Fruit fly (Drosophila melanogaster) whole organism, prepupa: ENCODE data around the gene pico.

Source experiments
- Blimp-1 ChIP-seq: fragments of 200-800 bp; sonication (Bioruptor generic); optimal IDR thresholded peaks from 3 replicates; lab custom pipeline; 2017; ENCODE audit warnings: missing biosample characterization, missing genetic modification characterization, mild to moderate bottlenecking, moderate library complexity, missing genetic modification reagents
- CG10631 ChIP-seq: fragments of 200-800 bp; sonication (Bioruptor generic); optimal IDR thresholded peaks from 2 replicates; lab custom pipeline; 2016; ENCODE audit warnings: missing biosample characterization, missing genetic modification characterization
- CG10669 ChIP-seq: fragments of 200-800 bp; sonication (Bioruptor generic); optimal IDR thresholded peaks from 3 replicates; lab custom pipeline; 2018; ENCODE audit warnings: missing biosample characterization, mild to moderate bottlenecking, missing genetic modification characterization, moderate library complexity
- CG11294 ChIP-seq: fragments of 200-800 bp; sonication (Bioruptor generic); IDR thresholded peaks from 2 replicates; pipeline ENCODE4 v1.3.6; 2022; ENCODE audit warnings: missing biosample characterization, missing genetic modification characterization
- CG11902 ChIP-seq: fragments of 200-800 bp; sonication (Bioruptor generic); optimal IDR thresholded peaks from 3 replicates; lab custom pipeline; 2016; ENCODE audit warnings: missing biosample characterization, missing genetic modification characterization
- CG15336 ChIP-seq: fragments of 200-800 bp; sonication (Bioruptor generic); IDR thresholded peaks from 2 replicates; pipeline ENCODE4 v1.3.6; 2022; ENCODE audit warnings: missing biosample characterization, missing genetic modification characterization
- CG1621 ChIP-seq: fragments of 200-800 bp; sonication (Bioruptor generic); optimal IDR thresholded peaks from 3 replicates; lab custom pipeline; 2018; ENCODE audit warnings: missing biosample characterization, mild to moderate bottlenecking, missing genetic modification characterization
- CG16779 ChIP-seq: fragments of 200-800 bp; sonication (Bioruptor generic); optimal IDR thresholded peaks from 3 replicates; lab custom pipeline; 2017; ENCODE audit warnings: missing biosample characterization, mild to moderate bottlenecking, missing genetic modification characterization
- CG31627 ChIP-seq: fragments of 200-800 bp; sonication (Bioruptor generic); optimal IDR thresholded peaks from 3 replicates; lab custom pipeline; 2016; ENCODE audit warnings: missing biosample characterization, missing genetic modification characterization
- CG32006 ChIP-seq: fragments of 200-800 bp; sonication (Bioruptor generic); optimal IDR thresholded peaks from 3 replicates; lab custom pipeline; 2017; ENCODE audit warnings: missing biosample characterization, mild to moderate bottlenecking, missing genetic modification characterization
- CG34406 ChIP-seq: fragments of 200-800 bp; sonication (Bioruptor generic); optimal IDR thresholded peaks from 3 replicates; lab custom pipeline; 2016; ENCODE audit warnings: missing biosample characterization, missing genetic modification characterization
- CG3919 ChIP-seq: fragments of 200-800 bp; sonication (Bioruptor generic); optimal IDR thresholded peaks from 3 replicates; lab custom pipeline; 2016; ENCODE audit warnings: missing biosample characterization, missing genetic modification characterization
- CG4318 ChIP-seq: fragments of 200-800 bp; sonication (Bioruptor generic); optimal IDR thresholded peaks from 3 replicates; lab custom pipeline; 2017; ENCODE audit warnings: missing biosample characterization, mild to moderate bottlenecking, missing genetic modification characterization
- CG6163 ChIP-seq: fragments of 200-800 bp; sonication (Bioruptor generic); IDR thresholded peaks from 3 replicates; pipeline ENCODE4 v1.3.6; 2022; ENCODE audit warnings: missing biosample characterization, missing genetic modification characterization
- CG6276 ChIP-seq: fragments of 200-800 bp; sonication (Bioruptor generic); optimal IDR thresholded peaks from 2 replicates; lab custom pipeline; 2017; ENCODE audit warnings: missing biosample characterization, mild to moderate bottlenecking, missing genetic modification characterization
- CG6792 ChIP-seq: fragments of 200-800 bp; sonication (Bioruptor generic); optimal IDR thresholded peaks from 3 replicates; lab custom pipeline; 2016; ENCODE audit warnings: missing biosample characterization, missing genetic modification characterization
- CG6808 ChIP-seq: fragments of 200-800 bp; sonication (Bioruptor generic); optimal IDR thresholded peaks from 3 replicates; lab custom pipeline; 2017; ENCODE audit warnings: missing biosample characterization, missing genetic modification characterization, mild to moderate bottlenecking, moderate library complexity, missing genetic modification reagents
- CG6854 ChIP-seq: fragments of 200-800 bp; sonication (Bioruptor generic); optimal IDR thresholded peaks from 2 replicates; lab custom pipeline; 2017; ENCODE audit warnings: missing biosample characterization, mild to moderate bottlenecking, missing genetic modification characterization
- CG7368 ChIP-seq: fragments of 200-800 bp; sonication (Bioruptor generic); optimal IDR thresholded peaks from 3 replicates; lab custom pipeline; 2016; ENCODE audit warnings: missing biosample characterization, missing genetic modification characterization
- CG8119 ChIP-seq: fragments of 200-800 bp; sonication (Bioruptor generic); IDR thresholded peaks from 3 replicates; pipeline ENCODE4 v1.3.6; 2022; ENCODE audit warnings: missing biosample characterization, missing genetic modification characterization
- CG9139 ChIP-seq: fragments of 200-800 bp; sonication (Bioruptor generic); optimal IDR thresholded peaks from 3 replicates; lab custom pipeline; 2017; ENCODE audit warnings: missing biosample characterization, mild to moderate bottlenecking, missing genetic modification characterization
- Eip75B ChIP-seq: fragments of 200-800 bp; sonication (Bioruptor generic); optimal IDR thresholded peaks from 3 replicates; lab custom pipeline; 2016; ENCODE audit warnings: missing biosample characterization, missing genetic modification characterization
- Eip78C ChIP-seq: fragments of 200-800 bp; sonication (Bioruptor generic); peaks from one replicate; lab custom pipeline; 2016; ENCODE audit warnings: missing biosample characterization, missing genetic modification characterization
- Gug ChIP-seq: fragments of 200-800 bp; sonication (Bioruptor generic); IDR thresholded peaks from 2 replicates; pipeline ENCODE4 v1.3.6; 2022; ENCODE audit warnings: missing biosample characterization, missing genetic modification characterization
- Hr39 ChIP-seq: fragments of 200-800 bp; sonication (Bioruptor generic); optimal IDR thresholded peaks from 2 replicates; lab custom pipeline; 2016; ENCODE audit warnings: missing biosample characterization, missing genetic modification characterization
- OdsH ChIP-seq: fragments of 200-800 bp; sonication (Bioruptor generic); optimal IDR thresholded peaks from 3 replicates; lab custom pipeline; 2016; ENCODE audit warnings: missing biosample characterization, missing genetic modification characterization
- Smox ChIP-seq: fragments of 200-800 bp; sonication (Bioruptor generic); optimal IDR thresholded peaks from 3 replicates; lab custom pipeline; 2016; ENCODE audit warnings: missing biosample characterization, missing genetic modification characterization
- Sox15 ChIP-seq: fragments of 200-800 bp; sonication (Bioruptor generic); optimal IDR thresholded peaks from 3 replicates; lab custom pipeline; 2016; ENCODE audit warnings: missing biosample characterization, missing genetic modification characterization
- achi ChIP-seq: fragments of 200-800 bp; sonication (Bioruptor generic); optimal IDR thresholded peaks from 3 replicates; lab custom pipeline; 2016; ENCODE audit warnings: missing biosample characterization, missing genetic modification characterization
- acj6 ChIP-seq: fragments of 200-800 bp; sonication (Bioruptor generic); optimal IDR thresholded peaks from 3 replicates; lab custom pipeline; 2016; ENCODE audit warnings: missing biosample characterization, missing genetic modification characterization
- cyc ChIP-seq: fragments of 200-800 bp; sonication (Bioruptor generic); optimal IDR thresholded peaks from 3 replicates; lab custom pipeline; 2016; ENCODE audit warnings: missing biosample characterization, missing genetic modification characterization
- dac ChIP-seq: fragments of 200-800 bp; sonication (Bioruptor generic); optimal IDR thresholded peaks from 2 replicates; lab custom pipeline; 2017; ENCODE audit warnings: missing biosample characterization, mild to moderate bottlenecking, missing genetic modification characterization
- dsx ChIP-seq: fragments of 200-800 bp; optimal IDR thresholded peaks from 3 replicates; lab custom pipeline; 2019; ENCODE audit warnings: missing biosample characterization, mild to moderate bottlenecking, missing genetic modification characterization, moderate library complexity; ENCODE audit not compliant: poor library complexity, severe bottlenecking
- eg ChIP-seq: fragments of 200-800 bp; sonication (Bioruptor generic); IDR thresholded peaks from 3 replicates; pipeline ENCODE4 v1.3.6; 2022; ENCODE audit warnings: missing biosample characterization, missing genetic modification characterization
- esn ChIP-seq: fragments of 200-800 bp; sonication (Bioruptor generic); optimal IDR thresholded peaks from 2 replicates; lab custom pipeline; 2016; ENCODE audit warnings: missing biosample characterization, mild to moderate bottlenecking, missing genetic modification characterization, moderate library complexity
- fd59A ChIP-seq: fragments of 200-800 bp; sonication (Bioruptor generic); optimal IDR thresholded peaks from 2 replicates; lab custom pipeline; 2017; ENCODE audit warnings: missing biosample characterization, mild to moderate bottlenecking, missing genetic modification characterization, missing genetic modification reagents
- fd85E ChIP-seq: fragments of 200-800 bp; sonication (Bioruptor generic); optimal IDR thresholded peaks from 3 replicates; lab custom pipeline; 2016; ENCODE audit warnings: missing biosample characterization, missing genetic modification characterization
- fkh ChIP-seq: fragments of 200-800 bp; sonication (Bioruptor generic); optimal IDR thresholded peaks from 3 replicates; lab custom pipeline; 2017; ENCODE audit warnings: missing biosample characterization, mild to moderate bottlenecking, missing genetic modification characterization, moderate library complexity
- net ChIP-seq: fragments of 200-800 bp; sonication (Bioruptor generic); optimal IDR thresholded peaks from 3 replicates; lab custom pipeline; 2016; ENCODE audit warnings: missing biosample characterization, missing genetic modification characterization
- pdm3 ChIP-seq: fragments of 200-800 bp; sonication (Bioruptor generic); optimal IDR thresholded peaks from 3 replicates; lab custom pipeline; 2016; ENCODE audit warnings: missing biosample characterization, missing genetic modification characterization
- salr ChIP-seq, 2 experiments: fragments of 200-800 bp; sonication (Bioruptor generic); optimal IDR thresholded peaks; 3 replicates each; lab custom pipeline; 2016 to 2018; ENCODE audit warnings: missing biosample characterization in 2 of 2, missing genetic modification characterization in 2 of 2, mild to moderate bottlenecking in 1 of 2
- ss ChIP-seq, 2 experiments: fragments of 200-800 bp; sonication (Bioruptor generic); optimal IDR thresholded peaks; 2 replicates in 1 of 2; 3 replicates in 1 of 2; lab custom pipeline; 2017 to 2018; ENCODE audit warnings: mild to moderate bottlenecking in 2 of 2, missing biosample characterization in 2 of 2, missing genetic modification characterization in 2 of 2, moderate library complexity in 1 of 2
- svp ChIP-seq: fragments of 200-800 bp; sonication (Bioruptor generic); peaks from one replicate; lab custom pipeline; 2016; ENCODE audit warnings: missing biosample characterization, missing genetic modification characterization
- topi ChIP-seq: fragments of 200-800 bp; sonication (Bioruptor generic); optimal IDR thresholded peaks from 3 replicates; lab custom pipeline; 2016; ENCODE audit warnings: missing biosample characterization, missing genetic modification characterization

pico gene

dm6 chrX:19889128-19889756 is 37.4 kb upstream of the pico start (continued):
- TF ChIP-seq eg, result peak; percentile 63; the same call in 2 of the 3 replicates
- TF ChIP-seq CG15336 (GFP tag; lab: Robert Waterston, UW), result peak; percentile 37; the same call in 1 of the 2 replicates
- peak; percentile 78 for TF ChIP-seq CG10669
- peak; percentile 28 for TF ChIP-seq CG9139 (GFP tag; lab: Kevin White, UChicago)
- TF ChIP-seq CG7368 (GFP tag; lab: Kevin White, UChicago), result peak; percentile 70
- peak; percentile 71 for TF ChIP-seq OdsH (GFP tag; lab: Kevin White, UChicago)
- TF ChIP-seq CG4318 (GFP tag; lab: Kevin White, UChicago), result peak; percentile 46
- TF ChIP-seq acj6 (GFP tag; lab: Kevin White, UChicago), result peak; percentile 77
- TF ChIP-seq CG6792 (GFP tag; lab: Kevin White, UChicago), result peak; percentile 75
- TF ChIP-seq dsx, result peak; percentile 63
- TF ChIP-seq CG6854 (GFP tag; lab: Kevin White, UChicago), result peak; percentile 1
- TF ChIP-seq CG16779 (tag; lab: Kevin White, UChicago), result no peak
- no peak for TF ChIP-seq Gug (GFP tag; lab: Robert Waterston, UW)
- TF ChIP-seq Eip78C (GFP tag; lab: Kevin White, UChicago), result peak; percentile 90

DNA sequence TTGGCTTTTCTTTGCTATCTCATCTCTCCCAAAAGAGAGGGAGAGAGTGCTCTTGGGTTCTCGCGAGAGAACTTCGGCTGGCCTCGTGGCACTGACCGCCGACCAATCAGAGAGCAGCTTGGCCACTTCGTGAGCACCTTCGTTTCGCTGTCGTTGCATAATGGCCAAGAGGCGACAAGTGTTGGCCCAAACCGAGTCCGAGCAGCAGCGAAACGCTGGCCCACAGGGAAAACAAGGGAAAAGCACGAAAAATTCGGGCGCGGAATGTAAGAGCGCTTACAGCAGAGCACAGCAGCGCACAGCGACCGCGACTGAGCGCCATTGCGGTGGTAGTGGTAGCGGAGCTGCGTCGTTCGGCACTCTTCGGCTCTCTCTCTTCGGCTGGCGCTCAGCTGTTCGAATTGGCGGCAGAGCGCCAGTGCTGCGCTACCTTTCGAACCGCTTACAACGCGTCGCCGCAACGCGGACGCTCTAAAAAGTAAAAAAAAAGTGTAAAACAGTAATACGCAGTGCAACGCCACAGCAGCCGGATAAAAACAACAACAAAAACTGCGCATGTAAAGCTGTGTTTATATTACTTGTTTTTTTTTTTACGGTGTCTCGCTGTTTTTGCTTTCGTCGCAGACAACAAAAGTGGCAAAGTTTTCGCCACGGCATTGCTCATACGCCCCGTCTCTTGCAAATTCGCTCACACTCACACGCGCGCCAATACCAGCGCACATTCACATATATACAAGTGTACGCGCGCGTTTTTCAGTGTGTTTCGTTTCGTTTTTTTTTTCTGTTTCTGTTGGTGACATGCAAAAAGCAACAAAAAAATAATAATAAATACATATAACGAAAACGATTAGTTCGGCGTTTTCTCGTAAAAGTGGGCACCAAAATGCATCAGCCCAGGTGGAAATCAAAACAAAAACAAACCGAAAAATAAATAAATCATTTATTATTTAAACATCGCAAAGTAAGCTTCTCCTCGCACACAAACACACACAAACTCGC is 35.4 kb upstream of the pico start:
- TF ChIP-seq eg (peak; percentile 82), CG6854 (GFP tag; lab: Kevin White, UChicago) (peak; percentile 68), Sox15 (no peak), CG11902 (no peak), fkh (GFP tag; lab: Kevin White, UChicago) (peak; percentile 18), Eip78C (GFP tag; lab: Kevin White, UChicago) (peak; percentile 77), CG32006 (GFP tag; lab: Kevin White, UChicago) (peak; percentile 67), salr (GFP tag; optimal IDR thresholded peaks at IDR 0.05; lab: Kevin White, UChicago) (peak; percentile 13 to 64), cyc (peak; percentile 2), CG34406 (GFP tag; lab: Kevin White, UChicago) (peak; percentile 21), Smox (GFP tag; lab: Kevin White, UChicago) (peak; percentile 21), CG10669 (peak; percentile 24), CG31627 (GFP tag; lab: Kevin White, UChicago) (no peak), dsx (no peak), CG6276 (peak; percentile 76), achi (peak; percentile 46), CG11294 (GFP tag; lab: Robert Waterston, UW) (no peak), acj6 (GFP tag; lab: Kevin White, UChicago) (no peak), ss (GFP tag; optimal IDR thresholded peaks at IDR 0.05; lab: Kevin White, UChicago) (peak; percentile 77), CG7368 (GFP tag; lab: Kevin White, UChicago) (no peak), CG6163 (GFP tag; lab: Robert Waterston, UW) (peak; percentile 83), CG3919 (GFP tag; lab: Kevin White, UChicago) (peak; percentile 65), fd59A (peak; percentile 18), CG6808 (GFP tag; lab: Kevin White, UChicago) (peak; percentile 75), net (GFP tag; lab: Kevin White, UChicago) (peak; percentile 71), esn (peak; percentile 39), svp (GFP tag; lab: Kevin White, UChicago) (peak; percentile 73), topi (GFP tag; lab: Kevin White, UChicago) (peak; percentile 43), dac (GFP tag; lab: Kevin White, UChicago) (peak; percentile 58), Hr39 (GFP tag; lab: Kevin White, UChicago) (no peak), CG1621 (tag; lab: Kevin White, UChicago) (peak; percentile 60), CG10631 (GFP tag; lab: Kevin White, UChicago) (peak; percentile 15), CG9139 (GFP tag; lab: Kevin White, UChicago) (peak; percentile 57), CG8119 (peak; percentile 69), Eip75B (GFP tag; lab: Kevin White, UChicago) (peak; percentile 60), CG4318 (GFP tag; lab: Kevin White, UChicago) (no peak), OdsH (GFP tag; lab: Kevin White, UChicago) (peak; percentile 17), fd85E (GFP tag; lab: Kevin White, UChicago) (no peak), pdm3 (GFP tag; lab: Kevin White, UChicago) (peak; percentile 42), Blimp-1 (GFP tag; lab: Kevin White, UChicago) (peak; percentile 39)
